Worm (Caenorhabditis elegans): ENCODE data around the gene ehn-3.

DNA sequence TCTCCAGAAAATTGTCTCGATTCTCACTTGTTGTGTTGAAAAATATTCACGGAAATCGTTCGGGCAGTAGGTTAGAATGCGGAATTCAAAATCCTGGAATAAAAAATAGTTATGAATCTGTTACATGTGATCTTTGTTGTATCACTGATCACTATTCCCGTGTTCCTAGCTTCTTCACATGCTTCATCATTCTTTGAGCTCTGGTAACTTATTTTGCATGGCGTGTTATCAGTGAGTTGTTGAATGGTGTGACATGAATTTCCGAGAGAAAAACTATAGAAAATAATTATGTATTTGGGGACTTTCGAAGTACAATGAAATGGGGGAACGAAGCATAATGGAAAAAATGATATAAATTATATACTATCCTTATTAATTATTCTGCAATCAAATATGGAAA is 25.5 kb downstream of the ehn-3 start:
- TF ChIP-seq ama-1 (optimal IDR thresholded peaks at IDR 0.05) (no peak), tbx-11 (GFP tag; IDR thresholded peaks at IDR 0.05) (no peak), sea-1 (GFP tag; conservative IDR thresholded peaks at IDR 0.05) (no peak), scrt-1 (GFP tag; IDR thresholded peaks at IDR 0.05) (no peak)
